Worm (Caenorhabditis elegans) whole organism, L1 larva: ENCODE results near the gene oac-49.

Experiments used
- aha-1 ChIP-seq: fragments of 150-350 bp; optimal IDR thresholded peaks from 2 replicates; lab custom pipeline; 2014; ENCODE audit warnings: missing biosample characterization, missing genetic modification characterization
- ama-1 ChIP-seq: fragments of 150-350 bp; optimal IDR thresholded peaks from 2 replicates; lab custom pipeline; 2014
- dsc-1 ChIP-seq: sonication (generic microtip); optimal IDR thresholded peaks from 2 replicates; lab custom pipeline; 2016; ENCODE audit warnings: mild to moderate bottlenecking, missing genetic modification characterization, missing compliant biosample characterization
- egl-13 ChIP-seq: sonication (generic microtip); optimal IDR thresholded peaks from 2 replicates; lab custom pipeline; 2016; ENCODE audit warnings: missing genotype, missing genetic modification reagents, missing genetic modification characterization, missing compliant biosample characterization
- fkh-10 ChIP-seq: sonication (generic microtip); optimal IDR thresholded peaks from 2 replicates; lab custom pipeline; 2017; ENCODE audit warnings: missing biosample characterization, missing genetic modification reagents, missing genetic modification characterization
- fos-1 ChIP-seq: fragments of 150-350 bp; optimal IDR thresholded peaks from 2 replicates; lab custom pipeline; 2014; ENCODE audit warnings: missing biosample characterization, missing genetic modification characterization
- lin-13 ChIP-seq: fragments of 150-350 bp; optimal IDR thresholded peaks from 2 replicates; lab custom pipeline; 2014; ENCODE audit warnings: missing biosample characterization, missing genetic modification reagents, missing genetic modification characterization
- lin-15B ChIP-seq: fragments of 150-350 bp; sonication (generic microtip); optimal IDR thresholded peaks from 3 replicates; lab custom pipeline; 2014; ENCODE audit warnings: missing biosample characterization, missing genetic modification characterization
- mab-9 ChIP-seq: fragments of 200-800 bp; sonication (Bioruptor generic); IDR thresholded peaks from 2 replicates; pipeline ENCODE4 v1.3.6; 2022; ENCODE audit warnings: missing genetic modification reagents, missing genetic modification characterization, missing compliant biosample characterization
- nhr-12 ChIP-seq: sonication (generic microtip); optimal IDR thresholded peaks from 2 replicates; lab custom pipeline; 2017; ENCODE audit warnings: missing biosample characterization, missing genetic modification characterization
- nhr-28 ChIP-seq: fragments of 150-350 bp; optimal IDR thresholded peaks from 2 replicates; lab custom pipeline; 2014; ENCODE audit warnings: missing biosample characterization, missing genetic modification characterization
- nhr-77 ChIP-seq: fragments of 150-350 bp; optimal IDR thresholded peaks from 2 replicates; lab custom pipeline; 2014; ENCODE audit warnings: missing biosample characterization, missing genetic modification characterization
- unc-130 ChIP-seq: fragments of 150-350 bp; optimal IDR thresholded peaks from 2 replicates; lab custom pipeline; 2017; ENCODE audit warnings: missing biosample characterization, missing genetic modification characterization, inconsistent platforms
- zip-4 ChIP-seq: fragments of 200-800 bp; sonication (Bioruptor generic); optimal IDR thresholded peaks from 2 replicates; lab custom pipeline; 2018; ENCODE audit warnings: mild to moderate bottlenecking, missing genetic modification characterization, moderate library complexity, missing compliant biosample characterization

ce11 chrV:19231167-19231566 is 13.4 kb downstream of the oac-49 start:
- TF ChIP-seq nhr-28 (tag; lab: Kevin White, UChicago) = no peak
- TF ChIP-seq lin-15B (tag; lab: Kevin White, UChicago) = no peak
- no peak for TF ChIP-seq nhr-12 (tag; lab: Kevin White, UChicago)
- TF ChIP-seq lin-13 (GFP tag; lab: Kevin White, UChicago) = no peak
- TF ChIP-seq aha-1 (tag; lab: Kevin White, UChicago) = no peak
- no peak for TF ChIP-seq unc-130 (tag; lab: Kevin White, UChicago)
- no peak for TF ChIP-seq ama-1 (lab: Kevin White, UChicago)
- TF ChIP-seq dsc-1 (tag; lab: Kevin White, UChicago) = no peak
- TF ChIP-seq mab-9 = no peak
- no peak for TF ChIP-seq nhr-77 (tag; lab: Kevin White, UChicago)
- no peak for TF ChIP-seq fkh-10 (GFP tag; lab: Kevin White, UChicago)
- TF ChIP-seq egl-13 (tag; lab: Kevin White, UChicago) = no peak
- no peak for TF ChIP-seq zip-4 (GFP tag; lab: Kevin White, UChicago)
- no peak for TF ChIP-seq fos-1 (tag; lab: Kevin White, UChicago)
